Fruit fly (Drosophila melanogaster): ENCODE results near the gene CG16812.

- no peak for TF ChIP-seq Sin3A (optimal IDR thresholded peaks at IDR 0.05)
- no peak for TF ChIP-seq h (optimal IDR thresholded peaks at IDR 0.05)
- TF ChIP-seq ttk (optimal IDR thresholded peaks at IDR 0.05) = no peak
- TF ChIP-seq psq (optimal IDR thresholded peaks at IDR 0.05) = no peak
Measured at dm6 chr2L:13225225-13225840, 2.9 kb downstream of the CG16812 start, which contains the start of gene CG15480.

Data from Kc167 (cell line).